Worm (Caenorhabditis elegans) whole organism, L4 larva: Measurements from ENCODE around the gene T26E4.18.

Experiments used
- R02D3.7 ChIP-seq: fragments of 150-350 bp; sonication (generic microtip); optimal IDR thresholded peaks from 3 replicates; lab custom pipeline; 2014; ENCODE audit warnings: missing biosample characterization, missing genetic modification characterization
- aha-1 ChIP-seq: fragments of 150-350 bp; peaks from one replicate; lab custom pipeline; 2014; ENCODE audit warnings: missing biosample characterization, missing genetic modification characterization
- ces-1 ChIP-seq: fragments of 150-350 bp; sonication (generic microtip); optimal IDR thresholded peaks from 4 replicates; lab custom pipeline; 2014; ENCODE audit warnings: missing biosample characterization, missing genetic modification reagents, missing genetic modification characterization
- fos-1 ChIP-seq: fragments of 150-350 bp; optimal IDR thresholded peaks from 2 replicates; lab custom pipeline; 2014; ENCODE audit warnings: missing biosample characterization, missing genetic modification characterization
- lim-7 ChIP-seq: fragments of 200-800 bp; sonication (Bioruptor generic); IDR thresholded peaks from 2 replicates; pipeline ENCODE4 v1.3.6; 2022; ENCODE audit warnings: missing genetic modification characterization, missing compliant biosample characterization
- lin-15B ChIP-seq: fragments of 150-350 bp; sonication (generic microtip); optimal IDR thresholded peaks from 3 replicates; lab custom pipeline; 2014; ENCODE audit warnings: missing biosample characterization, missing genetic modification characterization
- mep-1 ChIP-seq: fragments of 150-350 bp; sonication (generic microtip); optimal IDR thresholded peaks from 3 replicates; lab custom pipeline; 2014; ENCODE audit warnings: missing biosample characterization, missing genetic modification characterization
- nhr-10 ChIP-seq: fragments of 150-350 bp; optimal IDR thresholded peaks from 2 replicates; lab custom pipeline; 2014; ENCODE audit warnings: missing biosample characterization, missing genetic modification characterization
- nhr-25 ChIP-seq: sonication (generic microtip); optimal IDR thresholded peaks from 2 replicates; lab custom pipeline; 2017; ENCODE audit warnings: missing genetic modification characterization, mild to moderate bottlenecking, missing compliant biosample characterization, antibody characterized with exemption, moderate library complexity, borderline replicate concordance; ENCODE audit not compliant: insufficient read depth
- zip-11 ChIP-seq: fragments of 200-800 bp; sonication (Bioruptor generic); IDR thresholded peaks from 2 replicates; pipeline ENCODE4 v1.3.6; 2022; ENCODE audit warnings: missing genetic modification characterization, missing compliant biosample characterization

ce11 chrV:15757645-15758044 lies 46.0 kb downstream of the T26E4.18 start:
- TF ChIP-seq nhr-25 (no peak), aha-1 (peak; percentile 92), lin-15B (tag; lab: Kevin White, UChicago) (no peak), nhr-10 (tag; lab: Kevin White, UChicago) (no peak), mep-1 (tag; lab: Kevin White, UChicago) (no peak), zip-11 (no peak), R02D3.7 (tag; lab: Kevin White, UChicago) (no peak), lim-7 (GFP tag; lab: Robert Waterston, UW) (no peak), ces-1 (GFP tag; lab: Kevin White, UChicago) (no peak), fos-1 (tag; lab: Kevin White, UChicago) (no peak)
